Worm (Caenorhabditis elegans) whole organism, L2 larva: ENCODE results near the gene ndx-3.

Experiments used
- C34F6.9 ChIP-seq: fragments of 150-350 bp; optimal IDR thresholded peaks from 2 replicates; lab custom pipeline; 2014; ENCODE audit warnings: missing biosample characterization, missing genetic modification characterization
- F13H6.1 ChIP-seq: sonication (generic microtip); optimal IDR thresholded peaks from 2 replicates; lab custom pipeline; 2016; ENCODE audit warnings: missing genetic modification characterization, missing compliant biosample characterization
- R02D3.7 ChIP-seq: fragments of 150-350 bp; optimal IDR thresholded peaks from 2 replicates; lab custom pipeline; 2014; ENCODE audit warnings: missing biosample characterization, missing genetic modification characterization
- Y55F3AM.14 ChIP-seq: fragments of 200-800 bp; sonication (Bioruptor generic); optimal IDR thresholded peaks from 2 replicates; lab custom pipeline; 2018; ENCODE audit warnings: mild to moderate bottlenecking, missing genetic modification characterization, missing compliant biosample characterization
- ZK546.5 ChIP-seq: sonication (generic microtip); optimal IDR thresholded peaks from 2 replicates; lab custom pipeline; 2017; ENCODE audit warnings: missing biosample characterization, missing genetic modification characterization
- alr-1 ChIP-seq: fragments of 150-350 bp; optimal IDR thresholded peaks from 2 replicates; lab custom pipeline; 2014; ENCODE audit warnings: missing biosample characterization, missing genetic modification characterization
- aly-2 ChIP-seq: fragments of 150-350 bp; optimal IDR thresholded peaks from 2 replicates; lab custom pipeline; 2014; ENCODE audit warnings: missing biosample characterization, missing genetic modification characterization
- ama-1 ChIP-seq: fragments of 150-350 bp; optimal IDR thresholded peaks from 2 replicates; lab custom pipeline; 2018; ENCODE audit warnings: inconsistent platforms
- blmp-1 ChIP-seq: sonication (generic microtip); optimal IDR thresholded peaks from 2 replicates; lab custom pipeline; 2017; ENCODE audit warnings: missing genetic modification characterization, mild to moderate bottlenecking, missing compliant biosample characterization, antibody characterized with exemption, moderate library complexity; ENCODE audit not compliant: insufficient read depth
- ceh-16 ChIP-seq: fragments of 150-350 bp; optimal IDR thresholded peaks from 2 replicates; lab custom pipeline; 2014; ENCODE audit warnings: missing biosample characterization, missing genetic modification characterization
- ceh-82 ChIP-seq: fragments of 150-350 bp; optimal IDR thresholded peaks from 2 replicates; lab custom pipeline; 2014; ENCODE audit warnings: missing biosample characterization, missing genetic modification characterization
- crh-2 ChIP-seq: sonication (generic microtip); optimal IDR thresholded peaks from 2 replicates; lab custom pipeline; 2017; ENCODE audit warnings: missing biosample characterization, missing genetic modification characterization
- dmd-4 ChIP-seq: sonication (generic microtip); optimal IDR thresholded peaks from 2 replicates; lab custom pipeline; 2017; ENCODE audit warnings: missing biosample characterization, missing genetic modification characterization
- egl-27 ChIP-seq: sonication (generic microtip); optimal IDR thresholded peaks from 3 replicates; lab custom pipeline; 2017; ENCODE audit warnings: missing biosample characterization, missing genetic modification reagents, missing genetic modification characterization
- elt-1 ChIP-seq: fragments of 150-350 bp; optimal IDR thresholded peaks from 2 replicates; lab custom pipeline; 2014; ENCODE audit warnings: missing biosample characterization, missing genetic modification characterization
- elt-3 ChIP-seq: sonication (generic microtip); optimal IDR thresholded peaks from 2 replicates; lab custom pipeline; 2017; ENCODE audit warnings: missing biosample characterization, missing genetic modification characterization
- fos-1 ChIP-seq: fragments of 150-350 bp; optimal IDR thresholded peaks from 2 replicates; lab custom pipeline; 2014; ENCODE audit warnings: missing biosample characterization, missing genetic modification characterization
- gmeb-1 ChIP-seq: fragments of 150-350 bp; optimal IDR thresholded peaks from 2 replicates; lab custom pipeline; 2014; ENCODE audit warnings: missing biosample characterization, missing genetic modification characterization
- lin-11 ChIP-seq: fragments of 150-350 bp; sonication (generic microtip); optimal IDR thresholded peaks from 2 replicates; lab custom pipeline; 2014; ENCODE audit warnings: missing biosample characterization, missing genetic modification characterization, inconsistent platforms, mixed read lengths
- lin-13 ChIP-seq: fragments of 150-350 bp; optimal IDR thresholded peaks from 2 replicates; lab custom pipeline; 2014; ENCODE audit warnings: missing biosample characterization, missing genetic modification reagents, missing genetic modification characterization
- lin-39 ChIP-seq: fragments of 150-350 bp; optimal IDR thresholded peaks from 2 replicates; lab custom pipeline; 2014; ENCODE audit warnings: missing biosample characterization, missing genetic modification reagents, missing genetic modification characterization
- lsy-2 ChIP-seq, 2 experiments: fragments of 150-350 bp in 1 of 2; sonication (generic microtip) in 1 of 2; optimal IDR thresholded peaks; 2 replicates each; lab custom pipeline; 2014 to 2017; ENCODE audit warnings: missing biosample characterization in 2 of 2, missing genetic modification characterization in 2 of 2
- mab-5 ChIP-seq: fragments of 150-350 bp; optimal IDR thresholded peaks from 2 replicates; lab custom pipeline; 2014; ENCODE audit warnings: missing biosample characterization, missing genetic modification characterization
- mbf-1 ChIP-seq: sonication (generic microtip); optimal IDR thresholded peaks from 2 replicates; lab custom pipeline; 2017; ENCODE audit warnings: missing biosample characterization, missing genetic modification characterization
- mdl-1 ChIP-seq, 2 experiments: fragments of 150-350 bp in 1 of 2; sonication (generic microtip) in 1 of 2; optimal IDR thresholded peaks; 2 replicates each; lab custom pipeline; 2017; ENCODE audit warnings: missing biosample characterization in 2 of 2, missing genetic modification characterization in 2 of 2
- nhr-10 ChIP-seq: sonication (generic microtip); optimal IDR thresholded peaks from 2 replicates; lab custom pipeline; 2017; ENCODE audit warnings: missing biosample characterization, missing genetic modification characterization
- nhr-11 ChIP-seq: fragments of 150-350 bp; optimal IDR thresholded peaks from 2 replicates; lab custom pipeline; 2014; ENCODE audit warnings: missing biosample characterization, missing genetic modification characterization
- nhr-12 ChIP-seq: fragments of 150-350 bp; optimal IDR thresholded peaks from 2 replicates; lab custom pipeline; 2014; ENCODE audit warnings: missing biosample characterization, missing genetic modification characterization
- nhr-129 ChIP-seq: fragments of 150-350 bp; optimal IDR thresholded peaks from 2 replicates; lab custom pipeline; 2014; ENCODE audit warnings: missing biosample characterization, missing genetic modification characterization
- nhr-21 ChIP-seq: fragments of 150-350 bp; optimal IDR thresholded peaks from 2 replicates; lab custom pipeline; 2014; ENCODE audit warnings: missing biosample characterization, missing genetic modification characterization
- nhr-23 ChIP-seq: fragments of 150-350 bp; optimal IDR thresholded peaks from 2 replicates; lab custom pipeline; 2014; ENCODE audit warnings: missing biosample characterization, missing genetic modification reagents, missing genetic modification characterization
- nhr-237 ChIP-seq: fragments of 150-350 bp; optimal IDR thresholded peaks from 2 replicates; lab custom pipeline; 2014; ENCODE audit warnings: missing biosample characterization, missing genetic modification characterization
- nhr-25 ChIP-seq: fragments of 150-350 bp; sonication (generic microtip); optimal IDR thresholded peaks from 3 replicates; lab custom pipeline; 2014; ENCODE audit warnings: missing biosample characterization, missing genetic modification characterization
- nhr-6 ChIP-seq: fragments of 150-350 bp; optimal IDR thresholded peaks from 2 replicates; lab custom pipeline; 2014; ENCODE audit warnings: missing biosample characterization, missing genetic modification characterization
- nhr-77 ChIP-seq: fragments of 150-350 bp; optimal IDR thresholded peaks from 2 replicates; lab custom pipeline; 2014; ENCODE audit warnings: missing biosample characterization, missing genetic modification characterization
- peb-1 ChIP-seq: fragments of 150-350 bp; optimal IDR thresholded peaks from 2 replicates; lab custom pipeline; 2014; ENCODE audit warnings: missing biosample characterization, missing genetic modification characterization
- sem-4 ChIP-seq: fragments of 150-350 bp; optimal IDR thresholded peaks from 2 replicates; lab custom pipeline; 2014; ENCODE audit warnings: missing biosample characterization, missing genetic modification reagents, missing genetic modification characterization
- skn-1 ChIP-seq: sonication (generic microtip); optimal IDR thresholded peaks from 2 replicates; lab custom pipeline; 2017; ENCODE audit warnings: missing biosample characterization, missing genetic modification characterization
- sma-3 ChIP-seq: sonication (generic microtip); optimal IDR thresholded peaks from 2 replicates; lab custom pipeline; 2016; ENCODE audit warnings: missing genetic modification reagents, missing genetic modification characterization, missing compliant biosample characterization
- sma-9 ChIP-seq, 2 experiments: fragments of 150-350 bp in 1 of 2; sonication (generic microtip) in 1 of 2; optimal IDR thresholded peaks; 2 replicates each; lab custom pipeline; 2014 to 2016; ENCODE audit warnings: missing genetic modification characterization in 2 of 2, mild to moderate bottlenecking in 1 of 2, missing biosample characterization in 1 of 2, missing compliant biosample characterization in 1 of 2, missing genetic modification reagents in 1 of 2, moderate library complexity in 1 of 2
- snpc-4 ChIP-seq: fragments of 150-350 bp; optimal IDR thresholded peaks from 2 replicates; lab custom pipeline; 2014; ENCODE audit warnings: missing biosample characterization, missing genetic modification characterization
- unc-39 ChIP-seq: fragments of 150-350 bp; optimal IDR thresholded peaks from 2 replicates; lab custom pipeline; 2014; ENCODE audit warnings: missing biosample characterization, missing genetic modification characterization
- unc-55 ChIP-seq: fragments of 150-350 bp; sonication (generic microtip); optimal IDR thresholded peaks from 3 replicates; lab custom pipeline; 2014; ENCODE audit warnings: missing biosample characterization, missing genetic modification reagents, missing genetic modification characterization
- unc-62 ChIP-seq: fragments of 150-350 bp; optimal IDR thresholded peaks from 2 replicates; lab custom pipeline; 2014; ENCODE audit warnings: missing biosample characterization, missing genetic modification reagents, missing genetic modification characterization
- zag-1 ChIP-seq: fragments of 150-350 bp; optimal IDR thresholded peaks from 2 replicates; lab custom pipeline; 2014; ENCODE audit warnings: missing biosample characterization, missing genetic modification characterization
- ztf-1 ChIP-seq: fragments of 200-800 bp; sonication (Bioruptor generic); conservative IDR thresholded peaks from 2 replicates; pipeline ENCODE4 v1.3.6; 2022; ENCODE audit warnings: missing genetic modification characterization, missing compliant biosample characterization
- ztf-11 ChIP-seq: sonication (generic microtip); optimal IDR thresholded peaks from 2 replicates; lab custom pipeline; 2017; ENCODE audit warnings: missing biosample characterization, missing genetic modification characterization
- ztf-4 ChIP-seq: fragments of 150-350 bp; optimal IDR thresholded peaks from 2 replicates; lab custom pipeline; 2014; ENCODE audit warnings: missing biosample characterization, missing genetic modification characterization

ndx-3 gene

DNA sequence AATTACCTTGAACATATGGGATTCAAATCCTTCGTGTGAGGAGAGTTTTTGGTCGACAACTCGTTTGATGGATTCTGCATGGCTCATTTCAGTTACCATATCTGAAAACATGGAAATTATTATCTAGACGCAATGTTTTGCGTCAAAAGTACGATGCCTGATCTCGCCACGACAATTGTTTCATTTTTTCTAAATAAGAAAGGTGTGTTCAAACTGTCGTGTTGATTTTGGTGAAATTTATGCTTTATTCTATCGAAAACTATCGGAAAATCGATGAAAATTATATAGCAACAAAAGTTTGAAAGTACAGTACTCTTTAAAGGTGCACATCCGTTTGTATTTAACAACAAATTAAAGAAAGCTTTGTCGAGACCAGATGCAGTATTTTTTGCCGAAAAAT, 12.3 kb upstream of the ndx-3 start, which contains the start of gene cblc-1:
TSS of gene cblc-1 (minus strand) at position 101 of the 400 bp plus-strand sequence.
- TF ChIP-seq egl-27 (tag; lab: Kevin White, UChicago) = no peak
- no peak for TF ChIP-seq nhr-77 (tag; lab: Kevin White, UChicago)

ce11 chrII:4941541-4942206, 11.7 kb upstream of the ndx-3 start, which contains the start of gene ZK546.19:
Gene ZK546.19 (plus strand): TSS chrII:4941726.
- TF ChIP-seq mab-5 (tag; lab: Kevin White, UChicago) (no peak), aly-2 (tag; lab: Kevin White, UChicago) (no peak), dmd-4 (no peak), skn-1 (tag; lab: Kevin White, UChicago) (no peak), R02D3.7 (tag; lab: Kevin White, UChicago) (no peak), mdl-1 (tag; optimal IDR thresholded peaks at IDR 0.05; lab: Kevin White, UChicago) (no peak), ztf-11 (tag; lab: Kevin White, UChicago) (no peak), nhr-237 (tag; lab: Kevin White, UChicago) (no peak), mbf-1 (tag; lab: Kevin White, UChicago) (no peak), nhr-12 (tag; lab: Kevin White, UChicago) (no peak), ztf-4 (no peak), peb-1 (no peak), egl-27 (tag; lab: Kevin White, UChicago) (no peak), nhr-11 (tag; lab: Kevin White, UChicago) (no peak), sem-4 (tag; lab: Kevin White, UChicago) (peak; percentile 18), elt-3 (tag; lab: Kevin White, UChicago) (no peak), nhr-10 (tag; lab: Kevin White, UChicago) (no peak), unc-62 (no peak), zag-1 (tag; lab: Kevin White, UChicago) (no peak), ZK546.5 (tag; lab: Kevin White, UChicago) (no peak), fos-1 (tag; lab: Kevin White, UChicago) (peak; percentile 7), unc-55 (GFP tag; lab: Kevin White, UChicago) (peak; percentile 7), lin-11 (tag; lab: Kevin White, UChicago) (no peak), Y55F3AM.14 (GFP tag; lab: Kevin White, UChicago) (no peak), blmp-1 (tag; lab: Kevin White, UChicago) (no peak), lsy-2 (tag; optimal IDR thresholded peaks at IDR 0.05; lab: Kevin White, UChicago) (peak in 1 of 2 experiments; percentile 43), lin-39 (tag; lab: Kevin White, UChicago) (no peak), crh-2 (tag; lab: Kevin White, UChicago) (peak; percentile 2), ceh-16 (tag; lab: Kevin White, UChicago) (peak; percentile 36), ztf-1 (GFP tag; lab: Robert Waterston, UW) (no peak), gmeb-1 (no peak), unc-39 (tag; lab: Kevin White, UChicago) (no peak), elt-1 (peak; percentile 94), ama-1 (lab: Kevin White, UChicago) (no peak), nhr-129 (tag; lab: Kevin White, UChicago) (peak; percentile 64), nhr-25 (tag; lab: Kevin White, UChicago) (no peak), F13H6.1 (tag; lab: Kevin White, UChicago) (no peak), lin-13 (GFP tag; lab: Kevin White, UChicago) (no peak), nhr-77 (tag; lab: Kevin White, UChicago) (no peak), C34F6.9 (tag; lab: Kevin White, UChicago) (peak; percentile 59), nhr-23 (tag; lab: Kevin White, UChicago) (peak; percentile 3), nhr-21 (tag; lab: Kevin White, UChicago) (no peak), nhr-6 (tag; lab: Kevin White, UChicago) (no peak), sma-3 (no peak), alr-1 (tag; lab: Kevin White, UChicago) (no peak), snpc-4 (no peak), ceh-82 (tag; lab: Kevin White, UChicago) (no peak), sma-9 (GFP tag; optimal IDR thresholded peaks at IDR 0.05; lab: Kevin White, UChicago) (peak; percentile 32), sma-9 (tag; optimal IDR thresholded peaks at IDR 0.05; lab: Kevin White, UChicago) (no peak)
